Worm (Caenorhabditis elegans): ENCODE results near the gene C12D5.10.

C12D5.10 gene

DNA sequence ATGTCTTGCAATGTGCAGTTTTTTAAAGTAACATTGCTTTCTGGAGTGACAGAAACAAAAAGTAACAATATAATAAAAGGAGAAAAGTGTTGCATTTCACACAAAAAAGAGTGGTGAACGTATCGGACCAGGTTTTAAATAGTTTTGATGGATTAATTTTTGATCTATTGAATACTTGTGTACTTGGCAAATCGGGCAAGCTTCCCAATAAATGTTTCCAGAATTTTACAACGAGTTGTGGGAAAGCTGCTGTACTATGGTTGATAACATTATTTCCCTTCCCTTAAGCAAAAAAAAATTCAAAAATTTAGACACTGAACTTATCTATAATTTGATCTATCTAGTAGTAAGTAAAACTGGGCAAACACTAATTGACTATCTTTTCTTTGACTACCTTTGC is at the start of gene C12D5.10:
Gene C12D5.10 (minus strand): TSS at position 101 of the 400 bp plus-strand sequence.
- no peak for TF ChIP-seq nhr-12 (tag; optimal IDR thresholded peaks at IDR 0.05)
- no peak for TF ChIP-seq unc-120 (tag; optimal IDR thresholded peaks at IDR 0.05; ENCODE audit: poor library complexity, severe bottlenecking)
- no peak for TF ChIP-seq ham-2 (GFP tag; optimal IDR thresholded peaks at IDR 0.05)
- no peak for TF ChIP-seq drap-1 (GFP tag; optimal IDR thresholded peaks at IDR 0.05)
- TF ChIP-seq mep-1 (tag; optimal IDR thresholded peaks at IDR 0.05) = no peak
- no peak for TF ChIP-seq unc-39 (tag; optimal IDR thresholded peaks at IDR 0.05)
- no peak for TF ChIP-seq nhr-237 (tag; optimal IDR thresholded peaks at IDR 0.05)
- TF ChIP-seq sptf-1 (tag; optimal IDR thresholded peaks at IDR 0.05) = no peak
- no peak for TF ChIP-seq lin-13 (tag; optimal IDR thresholded peaks at IDR 0.05)
- TF ChIP-seq mls-2 (tag; optimal IDR thresholded peaks at IDR 0.05) = no peak
- TF ChIP-seq mab-5 (tag; optimal IDR thresholded peaks at IDR 0.05) = no peak
- TF ChIP-seq ceh-83 (GFP tag; optimal IDR thresholded peaks at IDR 0.05) = no peak
- TF ChIP-seq tbx-8 (GFP tag; optimal IDR thresholded peaks at IDR 0.05) = no peak

DNA sequence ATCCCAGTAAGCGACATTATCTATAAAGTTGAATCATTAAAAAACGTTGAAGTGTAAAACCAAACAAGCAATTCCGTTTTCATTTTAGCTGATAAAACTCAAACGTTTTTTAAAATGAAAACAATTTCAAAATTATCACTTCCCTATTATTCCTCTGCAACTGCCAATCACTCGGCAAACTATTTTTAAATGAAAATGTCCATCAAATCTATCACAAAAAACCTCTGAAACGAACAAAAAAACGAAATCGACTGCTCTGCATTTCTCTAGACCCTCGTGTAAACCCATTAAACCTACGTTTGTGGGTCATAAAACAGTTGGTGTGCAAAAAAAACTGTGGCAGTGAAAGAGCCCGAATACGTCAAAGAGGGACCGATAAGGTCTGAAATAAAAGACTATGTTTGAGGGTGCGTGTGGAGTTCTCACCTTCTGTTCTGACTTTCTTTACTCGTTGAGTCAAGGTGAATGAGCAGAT is 49.2 kb upstream of the C12D5.10 start, which contains the start of gene fbxl-5:
Gene fbxl-5 (plus strand): TSS at position 425 of the 475 bp plus-strand sequence.
- no peak for TF ChIP-seq nhr-76 (tag; optimal IDR thresholded peaks at IDR 0.05)
- no peak for TF ChIP-seq nhr-2 (tag; optimal IDR thresholded peaks at IDR 0.05)
- no peak for TF ChIP-seq ces-1 (GFP tag; optimal IDR thresholded peaks at IDR 0.05)
- TF ChIP-seq cnd-1 (tag; optimal IDR thresholded peaks at IDR 0.05) = no peak
- no peak for TF ChIP-seq ztf-11 (tag; optimal IDR thresholded peaks at IDR 0.05)
- no peak for TF ChIP-seq ceh-83 (GFP tag; optimal IDR thresholded peaks at IDR 0.05)
- no peak for TF ChIP-seq elt-3 (tag; optimal IDR thresholded peaks at IDR 0.05)
- TF ChIP-seq mls-2 (tag; optimal IDR thresholded peaks at IDR 0.05) = no peak
- no peak for TF ChIP-seq lin-32 (GFP tag; optimal IDR thresholded peaks at IDR 0.05)
- no peak for TF ChIP-seq sem-2 (GFP tag; optimal IDR thresholded peaks at IDR 0.05)
- no peak for TF ChIP-seq drap-1 (GFP tag; optimal IDR thresholded peaks at IDR 0.05)
- no peak for TF ChIP-seq mab-5 (tag; optimal IDR thresholded peaks at IDR 0.05)
- TF ChIP-seq flh-1 (GFP tag; optimal IDR thresholded peaks at IDR 0.05) = no peak
- no peak for TF ChIP-seq ceh-43 (GFP tag; optimal IDR thresholded peaks at IDR 0.05)
- no peak for TF ChIP-seq unc-39 (tag; optimal IDR thresholded peaks at IDR 0.05)
- no peak for TF ChIP-seq zip-8 (tag; optimal IDR thresholded peaks at IDR 0.05)
- no peak for TF ChIP-seq nhr-28 (tag; optimal IDR thresholded peaks at IDR 0.05)
- no peak for TF ChIP-seq lsy-2 (tag; optimal IDR thresholded peaks at IDR 0.05)
- no peak for TF ChIP-seq blmp-1 (tag; optimal IDR thresholded peaks at IDR 0.05)
- TF ChIP-seq hlh-1 (tag; optimal IDR thresholded peaks at IDR 0.05) = no peak

DNA sequence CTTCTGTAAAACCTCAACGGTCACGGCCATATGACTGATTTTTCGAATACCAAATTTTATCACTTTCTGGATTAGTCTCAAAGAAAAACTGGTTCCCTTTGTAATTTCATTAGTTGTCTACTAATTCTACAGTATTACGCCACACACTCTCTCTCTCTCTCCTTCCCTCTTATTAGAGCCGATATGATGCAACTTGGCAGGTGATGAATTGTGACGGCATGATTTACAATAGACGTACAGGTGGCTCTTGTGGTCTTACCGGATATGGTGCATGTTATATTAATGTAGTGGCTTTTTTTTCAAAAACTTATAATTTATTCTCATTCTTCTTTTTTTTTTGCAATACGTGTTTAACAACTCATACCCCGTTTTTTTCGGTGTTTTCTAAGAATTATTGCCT is 48.6 kb upstream of the C12D5.10 start:
- no peak for TF ChIP-seq elt-1 (tag; optimal IDR thresholded peaks at IDR 0.05; ENCODE audit: borderline replicate concordance, insufficient read depth)
- peak; percentile 55 for TF ChIP-seq unc-62 (GFP tag; optimal IDR thresholded peaks at IDR 0.05)
- peak; percentile 77 for TF ChIP-seq zip-8 (tag; optimal IDR thresholded peaks at IDR 0.05)
- peak; percentile 100 for TF ChIP-seq nhr-2 (tag; optimal IDR thresholded peaks at IDR 0.05)

DNA sequence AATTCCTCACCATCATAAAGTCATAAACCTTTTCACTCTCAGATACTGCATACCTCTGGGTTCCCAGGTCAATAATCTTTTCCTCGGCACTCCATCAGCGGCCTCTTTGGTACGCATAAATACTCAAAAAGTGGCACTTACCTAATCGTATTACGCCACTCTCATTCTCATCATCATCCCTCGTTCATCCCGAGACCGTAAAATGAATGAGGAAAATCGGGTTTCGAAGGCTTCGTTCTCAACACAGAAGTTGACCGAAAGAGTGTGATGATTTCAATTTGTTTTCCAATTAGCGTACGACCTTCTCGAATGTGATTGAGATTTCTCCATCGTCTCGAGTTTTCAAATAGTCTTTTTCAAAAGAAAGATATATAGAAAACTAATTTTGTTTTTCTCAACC is 46.7 kb upstream of the C12D5.10 start:
- TF ChIP-seq ces-1 (GFP tag; optimal IDR thresholded peaks at IDR 0.05) (peak; percentile 9), nhr-2 (tag; optimal IDR thresholded peaks at IDR 0.05) (peak; percentile 25), ceh-83 (GFP tag; optimal IDR thresholded peaks at IDR 0.05) (no peak), unc-62 (GFP tag; optimal IDR thresholded peaks at IDR 0.05) (no peak), cnd-1 (tag; optimal IDR thresholded peaks at IDR 0.05) (no peak)

DNA sequence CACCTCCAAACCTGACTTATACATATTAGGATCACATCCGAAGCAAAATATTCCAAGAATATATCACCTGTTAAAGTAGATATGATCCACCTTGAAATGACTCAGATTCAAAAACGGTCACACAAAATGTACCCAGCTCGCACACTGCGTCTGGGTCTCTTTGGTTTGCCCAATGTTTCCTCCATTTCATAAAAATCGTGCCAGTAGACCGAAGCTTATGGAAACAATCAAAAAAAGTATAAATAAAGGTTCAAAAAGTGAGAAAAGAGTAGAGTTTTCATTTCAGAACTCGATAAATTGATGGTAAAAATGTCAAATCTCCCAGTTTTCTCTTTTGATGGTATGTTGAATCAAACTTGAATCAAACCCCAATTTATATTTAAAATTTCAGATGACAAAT is 44.4 kb upstream of the C12D5.10 start, which contains the start of gene srr-9:
Gene srr-9 (plus strand): TSS at position 301 of the 400 bp plus-strand sequence.
- TF ChIP-seq lin-13 (tag; optimal IDR thresholded peaks at IDR 0.05) (no peak), unc-62 (GFP tag; optimal IDR thresholded peaks at IDR 0.05) (no peak), ceh-39 (tag; optimal IDR thresholded peaks at IDR 0.05) (no peak), elt-1 (tag; optimal IDR thresholded peaks at IDR 0.05; ENCODE audit: borderline replicate concordance, insufficient read depth) (no peak)

DNA sequence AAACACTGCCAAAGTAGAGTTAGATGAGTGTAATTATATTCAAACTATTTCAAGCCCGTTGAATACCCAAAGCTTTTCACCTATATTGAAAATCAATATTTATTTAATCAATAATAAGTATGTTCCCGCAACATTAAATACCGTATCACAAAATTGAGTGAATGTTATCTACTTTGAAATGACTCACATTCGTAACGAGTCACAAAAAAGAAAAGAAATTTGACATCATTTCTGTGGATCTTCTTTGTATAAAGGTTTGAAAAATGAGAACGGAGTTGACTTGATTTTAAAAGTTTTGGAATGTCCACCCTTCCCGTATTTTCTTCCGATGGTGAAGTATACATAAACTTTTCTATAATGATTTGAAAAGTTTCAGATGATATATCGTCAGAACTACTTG is 42.0 kb upstream of the C12D5.10 start, which contains the start of gene srr-10:
Gene srr-10 (plus strand): TSS at position 301 of the 400 bp plus-strand sequence.
- no peak for TF ChIP-seq mab-5 (tag; optimal IDR thresholded peaks at IDR 0.05)
- no peak for TF ChIP-seq pha-4 (tag; optimal IDR thresholded peaks at IDR 0.05)
- TF ChIP-seq nhr-237 (tag; optimal IDR thresholded peaks at IDR 0.05) = no peak

Measured in whole organism, mixed stage, embryonic.